Fruit fly (Drosophila melanogaster): ENCODE results near the gene dah.

DNA sequence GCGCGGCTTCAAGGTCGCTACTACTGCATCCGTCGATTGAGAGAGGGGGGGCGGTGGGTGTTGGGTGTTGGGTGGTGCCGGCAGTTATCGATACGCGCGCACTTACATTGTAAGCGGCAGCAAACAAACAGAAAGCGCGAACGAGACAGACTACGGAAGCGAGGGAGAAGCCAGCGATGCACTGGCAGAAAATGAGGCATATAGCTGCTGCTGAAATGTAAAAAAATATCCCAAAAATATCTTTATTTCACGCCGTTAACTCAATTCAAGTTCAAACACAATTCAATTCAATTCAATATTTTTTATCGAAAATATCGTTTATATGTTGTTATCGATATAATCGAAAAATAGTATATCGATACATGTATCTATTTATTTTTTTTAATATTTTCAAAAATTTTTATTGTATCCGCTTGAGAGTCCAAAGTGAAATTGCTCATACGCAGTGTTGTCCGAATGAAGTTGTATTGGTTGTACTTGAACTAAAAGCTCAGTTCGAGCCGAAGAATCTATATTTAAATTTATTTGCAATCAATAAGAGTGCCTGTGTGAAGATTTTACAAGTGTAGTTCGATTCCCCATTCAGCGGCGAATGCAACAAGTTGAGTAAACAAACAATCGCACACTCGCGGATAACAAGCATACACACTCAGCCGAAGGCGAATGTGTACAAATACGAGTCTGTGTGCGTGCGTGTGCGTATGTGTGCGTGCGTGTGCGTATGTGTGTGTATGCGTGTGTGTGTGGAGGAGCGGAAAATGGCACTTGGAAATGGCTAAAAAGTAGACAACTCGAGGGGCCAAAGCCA, 15.9 kb upstream of the dah start:
- peak; percentile 73 for TF ChIP-seq pan (optimal IDR thresholded peaks at IDR 0.05)
- TF ChIP-seq Hr78 (GFP tag; optimal IDR thresholded peaks at IDR 0.05): no peak
- no peak for TF ChIP-seq fru (GFP tag; optimal IDR thresholded peaks at IDR 0.05)
- no peak for TF ChIP-seq usp (GFP tag; optimal IDR thresholded peaks at IDR 0.05)
